Fruit fly (Drosophila melanogaster) whole organism, embryonic: ENCODE measurements around the gene Hrd3.

ENCODE experiments used
- ATbp ChIP-seq: fragments of 200-800 bp; sonication (Bioruptor generic); optimal IDR thresholded peaks from 2 replicates; lab custom pipeline; 2017; ENCODE audit warnings: missing biosample characterization, mild to moderate bottlenecking, missing genetic modification characterization, missing genetic modification reagents
- CG10147 ChIP-seq: fragments of 200-800 bp; sonication (Bioruptor generic); optimal IDR thresholded peaks from 2 replicates; lab custom pipeline; 2019; ENCODE audit warnings: missing biosample characterization, mild to moderate bottlenecking, missing genetic modification characterization, moderate library complexity
- CG11456 ChIP-seq: fragments of 200-800 bp; sonication (Bioruptor generic); IDR thresholded peaks from 3 replicates; pipeline ENCODE4 v1.3.6; 2022; ENCODE audit warnings: missing biosample characterization, missing genetic modification characterization
- CG11504 ChIP-seq: fragments of 200-800 bp; sonication (Bioruptor generic); optimal IDR thresholded peaks from 3 replicates; lab custom pipeline; 2019; ENCODE audit warnings: missing biosample characterization, mild to moderate bottlenecking, missing genetic modification characterization, moderate library complexity
- CG1233 ChIP-seq: fragments of 200-800 bp; sonication (Bioruptor generic); optimal IDR thresholded peaks from 4 replicates; lab custom pipeline; 2018; ENCODE audit warnings: missing biosample characterization, mild to moderate bottlenecking, missing genetic modification characterization
- CG14710 ChIP-seq: fragments of 200-800 bp; sonication (Bioruptor generic); optimal IDR thresholded peaks from 3 replicates; lab custom pipeline; 2019; ENCODE audit warnings: missing biosample characterization, mild to moderate bottlenecking, missing genetic modification characterization, moderate library complexity
- CG15269 ChIP-seq: fragments of 200-800 bp; sonication (Bioruptor generic); optimal IDR thresholded peaks from 2 replicates; lab custom pipeline; 2018; ENCODE audit warnings: missing biosample characterization, mild to moderate bottlenecking, missing genetic modification characterization, moderate library complexity
- CG17568 ChIP-seq: fragments of 200-800 bp; sonication (Bioruptor generic); optimal IDR thresholded peaks from 2 replicates; lab custom pipeline; 2018; ENCODE audit warnings: missing biosample characterization, mild to moderate bottlenecking, missing genetic modification characterization, moderate library complexity
- CG18011 ChIP-seq: fragments of 200-800 bp; sonication (Bioruptor generic); optimal IDR thresholded peaks from 2 replicates; lab custom pipeline; 2017; ENCODE audit warnings: missing biosample characterization, missing genetic modification characterization, mild to moderate bottlenecking, moderate library complexity, missing genotype
- CG1832 ChIP-seq: fragments of 200-800 bp; sonication (Bioruptor generic); optimal IDR thresholded peaks from 2 replicates; lab custom pipeline; 2017; ENCODE audit warnings: missing biosample characterization, mild to moderate bottlenecking, missing genetic modification characterization, inconsistent platforms
- CG2199 ChIP-seq: fragments of 200-800 bp; sonication (Bioruptor generic); IDR thresholded peaks from 3 replicates; pipeline ENCODE4 v1.3.6; 2022; ENCODE audit warnings: missing biosample characterization, missing genetic modification characterization
- CG31365 ChIP-seq: fragments of 200-800 bp; sonication (Bioruptor generic); optimal IDR thresholded peaks from 2 replicates; lab custom pipeline; 2018; ENCODE audit warnings: missing biosample characterization, mild to moderate bottlenecking, missing genetic modification characterization
- CG3163 ChIP-seq: fragments of 200-800 bp; sonication (Bioruptor generic); optimal IDR thresholded peaks from 3 replicates; lab custom pipeline; 2016; ENCODE audit warnings: missing biosample characterization, missing genetic modification characterization
- CG33213 ChIP-seq: fragments of 200-800 bp; sonication (Bioruptor generic); optimal IDR thresholded peaks from 3 replicates; lab custom pipeline; 2016; ENCODE audit warnings: missing biosample characterization, missing genetic modification characterization
- CG34376 ChIP-seq: fragments of 200-800 bp; sonication (Bioruptor generic); optimal IDR thresholded peaks from 2 replicates; lab custom pipeline; 2018; ENCODE audit warnings: missing biosample characterization, mild to moderate bottlenecking, missing genetic modification characterization
- CG4707 ChIP-seq: fragments of 200-800 bp; sonication (Bioruptor generic); optimal IDR thresholded peaks from 2 replicates; lab custom pipeline; 2018; ENCODE audit warnings: missing biosample characterization, mild to moderate bottlenecking, missing genetic modification characterization, moderate library complexity
- CG6765 ChIP-seq: fragments of 200-800 bp; sonication (Bioruptor generic); optimal IDR thresholded peaks from 3 replicates; lab custom pipeline; 2017; ENCODE audit warnings: missing biosample characterization, mild to moderate bottlenecking, missing genetic modification characterization
- CG7786 ChIP-seq: fragments of 200-800 bp; sonication (Bioruptor generic); optimal IDR thresholded peaks from 2 replicates; lab custom pipeline; 2016; ENCODE audit warnings: missing biosample characterization, missing genetic modification characterization
- CG7963 ChIP-seq: fragments of 200-800 bp; sonication (Bioruptor generic); IDR thresholded peaks from 3 replicates; pipeline ENCODE4 v1.3.6; 2022; ENCODE audit warnings: missing biosample characterization, missing genetic modification characterization; ENCODE audit not compliant: partially characterized antibody
- CG8290 ChIP-seq, 3 experiments: fragments of 200-800 bp; sonication (Bioruptor generic); optimal IDR thresholded peaks; 2 replicates each; lab custom pipeline; 2016 to 2019; ENCODE audit warnings: missing biosample characterization in 3 of 3, missing genetic modification characterization in 3 of 3, mild to moderate bottlenecking in 2 of 3, moderate library complexity in 1 of 3
- CG8478 ChIP-seq: fragments of >200 bp; optimal IDR thresholded peaks from 2 replicates; lab custom pipeline; 2018
- CG9609 ChIP-seq: fragments of 200-800 bp; sonication (Bioruptor generic); optimal IDR thresholded peaks from 3 replicates; lab custom pipeline; 2016; ENCODE audit warnings: missing biosample characterization, missing genetic modification characterization
- D ChIP-seq, 2 experiments: fragments of 200-800 bp in 1 of 2; fragments of >200 bp in 1 of 2; sonication (Bioruptor generic) in 1 of 2; optimal IDR thresholded peaks; 2 replicates in 1 of 2; 3 replicates in 1 of 2; lab custom pipeline; 2017; ENCODE audit warnings: mild to moderate bottlenecking in 1 of 2, missing biosample characterization in 1 of 2, missing genetic modification characterization in 1 of 2, missing genetic modification reagents in 1 of 2
- Gug ChIP-seq: fragments of 200-800 bp; sonication (Bioruptor generic); IDR thresholded peaks from 4 replicates; pipeline ENCODE4 v1.3.6; 2022; ENCODE audit warnings: missing biosample characterization, missing genetic modification characterization
- Hmr ChIP-seq: fragments of 200-800 bp; sonication (Bioruptor generic); optimal IDR thresholded peaks from 3 replicates; lab custom pipeline; 2017; ENCODE audit warnings: mild to moderate bottlenecking, missing biosample characterization, missing genetic modification reagents, missing genetic modification characterization
- MTF-1 ChIP-seq: fragments of 200-800 bp; sonication (Bioruptor generic); optimal IDR thresholded peaks from 2 replicates; lab custom pipeline; 2018; ENCODE audit warnings: missing biosample characterization, mild to moderate bottlenecking, missing genetic modification characterization, borderline replicate concordance
- Ssrp ChIP-seq: fragments of 200-800 bp; sonication (Bioruptor generic); optimal IDR thresholded peaks from 2 replicates; lab custom pipeline; 2018; ENCODE audit warnings: missing biosample characterization, mild to moderate bottlenecking, missing genetic modification characterization, moderate library complexity
- Usf ChIP-seq: fragments of 200-800 bp; sonication (Bioruptor generic); optimal IDR thresholded peaks from 2 replicates; lab custom pipeline; 2017; ENCODE audit warnings: missing genotype, missing biosample characterization, missing genetic modification characterization
- Xrp1 ChIP-seq: fragments of 200-800 bp; sonication (Bioruptor generic); IDR thresholded peaks from 2 replicates; pipeline ENCODE4 v1.3.6; 2022; ENCODE audit warnings: missing biosample characterization, missing genetic modification characterization
- al ChIP-seq: fragments of 200-800 bp; sonication (Bioruptor generic); IDR thresholded peaks from 2 replicates; pipeline ENCODE4 v1.3.6; 2022; ENCODE audit warnings: missing biosample characterization, missing genetic modification characterization
- aop ChIP-seq: fragments of 200-800 bp; sonication (Bioruptor generic); IDR thresholded peaks from 2 replicates; pipeline ENCODE4 v1.3.6; 2022; ENCODE audit warnings: missing biosample characterization, missing genetic modification characterization
- ato ChIP-seq: fragments of 200-800 bp; sonication (Bioruptor generic); IDR thresholded peaks from 2 replicates; pipeline ENCODE4 v1.3.6; 2022; ENCODE audit warnings: missing biosample characterization, missing genetic modification characterization; ENCODE audit not compliant: partially characterized antibody
- az2 ChIP-seq: fragments of 200-800 bp; sonication (Bioruptor generic); optimal IDR thresholded peaks from 3 replicates; lab custom pipeline; 2016; ENCODE audit warnings: missing biosample characterization, missing genetic modification characterization
- cato ChIP-seq: fragments of 200-800 bp; sonication (Bioruptor generic); optimal IDR thresholded peaks from 2 replicates; lab custom pipeline; 2016; ENCODE audit warnings: missing biosample characterization, missing genetic modification characterization, borderline replicate concordance
- crc ChIP-seq: fragments of 200-800 bp; sonication (Bioruptor generic); optimal IDR thresholded peaks from 2 replicates; lab custom pipeline; 2016; ENCODE audit warnings: missing biosample characterization, missing genetic modification characterization
- danr ChIP-seq: fragments of 200-800 bp; sonication (Bioruptor generic); IDR thresholded peaks from 2 replicates; pipeline ENCODE4 v1.3.6; 2022; ENCODE audit warnings: missing biosample characterization, missing genetic modification characterization
- dati ChIP-seq: fragments of 200-800 bp; sonication (Bioruptor generic); IDR thresholded peaks from 2 replicates; pipeline ENCODE4 v1.3.6; 2022; ENCODE audit warnings: missing biosample characterization, missing genetic modification characterization
- dmrt99B ChIP-seq: fragments of 200-800 bp; sonication (Bioruptor generic); optimal IDR thresholded peaks from 2 replicates; lab custom pipeline; 2018; ENCODE audit warnings: missing biosample characterization, mild to moderate bottlenecking, missing genetic modification characterization, moderate library complexity
- en ChIP-seq: fragments of 200-800 bp; sonication (Bioruptor generic); optimal IDR thresholded peaks from 2 replicates; lab custom pipeline; 2016; ENCODE audit warnings: missing biosample characterization, missing genetic modification characterization
- esg ChIP-seq: fragments of 200-800 bp; sonication (Bioruptor generic); conservative IDR thresholded peaks from 2 replicates; pipeline ENCODE4 v1.3.6; 2022; ENCODE audit warnings: missing biosample characterization, missing genetic modification characterization
- fd102C ChIP-seq: fragments of 200-800 bp; sonication (Bioruptor generic); optimal IDR thresholded peaks from 2 replicates; lab custom pipeline; 2018; ENCODE audit warnings: missing biosample characterization, mild to moderate bottlenecking, missing genetic modification characterization, moderate library complexity
- jigr1 ChIP-seq: fragments of 200-800 bp; sonication (Bioruptor generic); IDR thresholded peaks from 3 replicates; pipeline ENCODE4 v1.3.6; 2022; ENCODE audit warnings: missing biosample characterization, missing genetic modification characterization
- jumu ChIP-seq: fragments of 200-800 bp; sonication (Bioruptor generic); optimal IDR thresholded peaks from 3 replicates; lab custom pipeline; 2016; ENCODE audit warnings: missing biosample characterization, missing genetic modification characterization
- lbe ChIP-seq: fragments of 200-800 bp; sonication (Bioruptor generic); optimal IDR thresholded peaks from 2 replicates; lab custom pipeline; 2016; ENCODE audit warnings: missing biosample characterization, mild to moderate bottlenecking, missing genetic modification characterization
- nau ChIP-seq: fragments of 200-800 bp; sonication (Bioruptor generic); optimal IDR thresholded peaks from 3 replicates; lab custom pipeline; 2017; ENCODE audit warnings: missing biosample characterization, mild to moderate bottlenecking, missing genetic modification characterization, missing genetic modification reagents
- salm ChIP-seq: fragments of 200-800 bp; sonication (Bioruptor generic); optimal IDR thresholded peaks from 2 replicates; lab custom pipeline; 2018; ENCODE audit warnings: missing biosample characterization, mild to moderate bottlenecking, missing genetic modification characterization
- tll ChIP-seq, 2 experiments: fragments of 200-800 bp in 1 of 2; fragments of >200 bp in 1 of 2; sonication (Bioruptor generic) in 1 of 2; optimal IDR thresholded peaks; 2 replicates each; lab custom pipeline; 2017 to 2019; ENCODE audit warnings: missing biosample characterization in 2 of 2, missing genetic modification characterization in 2 of 2, mild to moderate bottlenecking in 1 of 2, moderate library complexity in 1 of 2
- unc-4 ChIP-seq: fragments of 200-800 bp; sonication (Bioruptor generic); IDR thresholded peaks from 2 replicates; pipeline ENCODE4 v1.3.6; 2022; ENCODE audit warnings: missing biosample characterization, missing genetic modification characterization; ENCODE audit not compliant: partially characterized antibody

The Hrd3 gene

dm6 chr3R:23781466-23781935 is 23.1 kb upstream of the Hrd3 start, which contains the start of the genes Nup98-96 and mbc (continued):
- TF ChIP-seq CG6765 (peak; percentile 61), MTF-1 (peak; percentile 72), Usf (GFP tag; lab: Kevin White, UChicago) (peak; percentile 82), dmrt99B (tag; lab: Kevin White, UChicago) (peak; percentile 75), CG1233 (GFP tag; lab: Kevin White, UChicago) (peak; percentile 58), CG8290 (GFP tag; optimal IDR thresholded peaks at IDR 0.05; lab: Kevin White, UChicago) (peak; percentile 90), CG8290 (tag; optimal IDR thresholded peaks at IDR 0.05; lab: Kevin White, UChicago) (peak; percentile 71 to 73), Hmr (peak; percentile 81), CG11504 (tag; lab: Kevin White, UChicago) (peak; percentile 85), CG33213 (GFP tag; lab: Kevin White, UChicago) (peak; percentile 91), az2 (GFP tag; lab: Kevin White, UChicago) (peak; percentile 86), CG10147 (GFP tag; lab: Kevin White, UChicago) (peak; percentile 72), danr (GFP tag; lab: Robert Waterston, UW) (peak; percentile 73; the same call in 1 of the 2 replicates), crc (peak; percentile 70), Ssrp (tag; lab: Kevin White, UChicago) (peak; percentile 84), Gug (peak; percentile 93), dati (GFP tag; lab: Robert Waterston, UW) (no peak), al (GFP tag; lab: Robert Waterston, UW) (peak; percentile 76), CG31365 (tag; lab: Kevin White, UChicago) (no peak), ato (GFP tag; lab: Robert Waterston, UW) (0 out of 2 replicates have a peak, but pooled peaks have one; percentile 65), CG9609 (GFP tag; lab: Kevin White, UChicago) (peak; percentile 93), CG15269 (tag; lab: Kevin White, UChicago) (peak; percentile 81), CG34376 (GFP tag; lab: Kevin White, UChicago) (peak; percentile 44), Xrp1 (GFP tag; lab: Robert Waterston, UW) (peak; percentile 80), CG1832 (GFP tag; lab: Kevin White, UChicago) (no peak), CG4707 (GFP tag; lab: Kevin White, UChicago) (peak; percentile 50), CG7786 (GFP tag; lab: Kevin White, UChicago) (peak; percentile 92), jumu (peak; percentile 94), nau (GFP tag; lab: Kevin White, UChicago) (no peak), jigr1 (peak; percentile 62; the same call in 1 of the 3 replicates), unc-4 (GFP tag; lab: Robert Waterston, UW) (no peak), CG3163 (GFP tag; lab: Kevin White, UChicago) (peak; percentile 81), fd102C (GFP tag; lab: Kevin White, UChicago) (peak; percentile 10), cato (GFP tag; lab: Kevin White, UChicago) (peak; percentile 69), aop (GFP tag; lab: Robert Waterston, UW) (no peak), CG8478 (lab: Kevin White, UChicago) (no peak), CG14710 (tag; lab: Kevin White, UChicago) (peak; percentile 94), CG18011 (GFP tag; lab: Kevin White, UChicago) (peak; percentile 39), lbe (GFP tag; lab: Kevin White, UChicago) (peak; percentile 30), en (GFP tag; lab: Kevin White, UChicago) (peak; percentile 73), CG11456 (GFP tag; lab: Robert Waterston, UW) (peak; percentile 88), salm (tag; lab: Kevin White, UChicago) (peak; percentile 63), esg (GFP tag; lab: Robert Waterston, UW) (peak; percentile 88), tll (GFP tag; optimal IDR thresholded peaks at IDR 0.05; lab: Kevin White, UChicago) (peak; percentile 57 to 98), ATbp (GFP tag; lab: Kevin White, UChicago) (peak; percentile 48), D (optimal IDR thresholded peaks at IDR 0.05; lab: Kevin White, UChicago) (peak; percentile 73), D (GFP tag; optimal IDR thresholded peaks at IDR 0.05; lab: Kevin White, UChicago) (peak; percentile 61), CG7963 (GFP tag; lab: Robert Waterston, UW) (no peak), CG17568 (GFP tag; lab: Kevin White, UChicago) (no peak), CG2199 (GFP tag; lab: Robert Waterston, UW) (no peak; the same call in 2 of the 3 replicates)
